Fruit fly (Drosophila melanogaster): Measurements from ENCODE around the gene Aef1.

The Aef1 gene

dm6 chr3L:21462860-21463259 lies 29.6 kb downstream of the Aef1 start:
- no peak for TF ChIP-seq CG32264 (GFP tag; optimal IDR thresholded peaks at IDR 0.05)
- TF ChIP-seq dl (GFP tag; optimal IDR thresholded peaks at IDR 0.05; ENCODE audit: insufficient read depth in 1 of 2, partially characterized antibody in 2 of 2): no peak
- TF ChIP-seq OdsH (GFP tag; optimal IDR thresholded peaks at IDR 0.05): no peak

- TF ChIP-seq Dfd (GFP tag; optimal IDR thresholded peaks at IDR 0.05) (peak; percentile 98), Vsx2 (GFP tag; optimal IDR thresholded peaks at IDR 0.05; ENCODE audit: partially characterized antibody) (no peak), Mio (GFP tag; optimal IDR thresholded peaks at IDR 0.05) (no peak), CrebA (GFP tag; optimal IDR thresholded peaks at IDR 0.05; ENCODE audit: borderline replicate concordance) (no peak), Myc (optimal IDR thresholded peaks at IDR 0.05) (no peak), OdsH (GFP tag; optimal IDR thresholded peaks at IDR 0.05) (no peak), Hnf4 (GFP tag; optimal IDR thresholded peaks at IDR 0.05) (no peak)
Observed at dm6 chr3L:21464240-21464639, 31.0 kb downstream of the Aef1 start.

dm6 chr3L:21465261-21466112 lies 32.3 kb downstream of the Aef1 start:
- TF ChIP-seq tai (GFP tag; optimal IDR thresholded peaks at IDR 0.05) (no peak), Dfd (GFP tag; optimal IDR thresholded peaks at IDR 0.05) (no peak), Myc (optimal IDR thresholded peaks at IDR 0.05) (no peak), Hnf4 (GFP tag; optimal IDR thresholded peaks at IDR 0.05) (no peak), rgr (GFP tag; optimal IDR thresholded peaks at IDR 0.05) (no peak), CG9705 (GFP tag; optimal IDR thresholded peaks at IDR 0.05) (no peak), psq (GFP tag; optimal IDR thresholded peaks at IDR 0.05) (no peak), dl (GFP tag; optimal IDR thresholded peaks at IDR 0.05; ENCODE audit: insufficient read depth in 1 of 2, partially characterized antibody in 2 of 2) (no peak), Jra (GFP tag; optimal IDR thresholded peaks at IDR 0.05) (no peak), Mio (GFP tag; optimal IDR thresholded peaks at IDR 0.05) (no peak), pan (optimal IDR thresholded peaks at IDR 0.05) (no peak)

dm6 chr3L:21471895-21472294 lies 38.7 kb downstream of the Aef1 start:
- TF ChIP-seq usp (GFP tag; optimal IDR thresholded peaks at IDR 0.05) (no peak), fru (GFP tag; optimal IDR thresholded peaks at IDR 0.05) (no peak), Dfd (GFP tag; optimal IDR thresholded peaks at IDR 0.05) (peak; percentile 93)

- no peak for TF ChIP-seq Dif (GFP tag; optimal IDR thresholded peaks at IDR 0.05; ENCODE audit: partially characterized antibody)
- no peak for TF ChIP-seq usp (GFP tag; optimal IDR thresholded peaks at IDR 0.05)
- TF ChIP-seq dl (GFP tag; optimal IDR thresholded peaks at IDR 0.05; ENCODE audit: insufficient read depth in 1 of 2, partially characterized antibody in 2 of 2): no peak
- no peak for TF ChIP-seq Sp1 (GFP tag; optimal IDR thresholded peaks at IDR 0.05)
- TF ChIP-seq Rel (GFP tag; optimal IDR thresholded peaks at IDR 0.05): no peak
- TF ChIP-seq Rel (tag; optimal IDR thresholded peaks at IDR 0.05): no peak
- TF ChIP-seq jim (GFP tag; optimal IDR thresholded peaks at IDR 0.05): no peak
- TF ChIP-seq fru (GFP tag; optimal IDR thresholded peaks at IDR 0.05): no peak
- no peak for TF ChIP-seq Jra (GFP tag; optimal IDR thresholded peaks at IDR 0.05)
- TF ChIP-seq lola (GFP tag; optimal IDR thresholded peaks at IDR 0.05): no peak
- no peak for TF ChIP-seq N (GFP tag; optimal IDR thresholded peaks at IDR 0.05)
- TF ChIP-seq dsf (GFP tag; optimal IDR thresholded peaks at IDR 0.05; ENCODE audit: borderline replicate concordance): no peak
Observed at dm6 chr3L:21476429-21477006, 43.3 kb downstream of the Aef1 start, which contains the start of gene croc. Gene croc (minus strand): TSS chr3L:21476479.

- TF ChIP-seq brk (GFP tag; optimal IDR thresholded peaks at IDR 0.05) (no peak), woc (GFP tag; optimal IDR thresholded peaks at IDR 0.05) (no peak), Dfd (GFP tag; optimal IDR thresholded peaks at IDR 0.05) (no peak), jim (GFP tag; optimal IDR thresholded peaks at IDR 0.05) (no peak), sv (GFP tag; optimal IDR thresholded peaks at IDR 0.05) (no peak), pan (optimal IDR thresholded peaks at IDR 0.05) (no peak), Vsx2 (GFP tag; optimal IDR thresholded peaks at IDR 0.05; ENCODE audit: partially characterized antibody) (no peak), fru (GFP tag; optimal IDR thresholded peaks at IDR 0.05) (no peak), CG9705 (GFP tag; optimal IDR thresholded peaks at IDR 0.05) (no peak), rgr (GFP tag; optimal IDR thresholded peaks at IDR 0.05) (no peak)
Observed at dm6 chr3L:21477866-21478265, 44.6 kb downstream of the Aef1 start.
